Fruit fly (Drosophila melanogaster) whole organism, embryonic: ENCODE results near the gene Kdm2.

Experiments used
- B-H2 ChIP-seq: fragments of 200-800 bp; sonication (Bioruptor generic); optimal IDR thresholded peaks from 2 replicates; lab custom pipeline; 2018; ENCODE audit warnings: missing biosample characterization, mild to moderate bottlenecking, missing genetic modification characterization
- CG10321 ChIP-seq: fragments of 200-800 bp; sonication (Bioruptor generic); IDR thresholded peaks from 2 replicates; pipeline ENCODE4 v1.3.6; 2022; ENCODE audit warnings: missing biosample characterization, missing genetic modification characterization
- CG10979 ChIP-seq: fragments of 200-800 bp; sonication (Bioruptor generic); optimal IDR thresholded peaks from 2 replicates; lab custom pipeline; 2018; ENCODE audit warnings: missing biosample characterization, mild to moderate bottlenecking, missing genetic modification characterization, moderate library complexity
- CG11456 ChIP-seq: fragments of 200-800 bp; sonication (Bioruptor generic); IDR thresholded peaks from 3 replicates; pipeline ENCODE4 v1.3.6; 2022; ENCODE audit warnings: missing biosample characterization, missing genetic modification characterization
- CG11696 ChIP-seq: fragments of 200-800 bp; sonication (Bioruptor generic); IDR thresholded peaks from 2 replicates; pipeline ENCODE4 v1.3.6; 2022; ENCODE audit warnings: missing biosample characterization, missing genetic modification characterization
- CG13287 ChIP-seq: fragments of 200-800 bp; sonication (Bioruptor generic); IDR thresholded peaks from 2 replicates; pipeline ENCODE4 v1.3.6; 2022; ENCODE audit warnings: missing biosample characterization, missing genetic modification characterization; ENCODE audit not compliant: partially characterized antibody
- CG14860 ChIP-seq: fragments of 200-800 bp; sonication (Bioruptor generic); IDR thresholded peaks from 3 replicates; pipeline ENCODE4 v1.3.6; 2022; ENCODE audit warnings: missing biosample characterization, missing genetic modification characterization; ENCODE audit not compliant: partially characterized antibody
- CG15479 ChIP-seq: fragments of 200-800 bp; sonication (Bioruptor generic); optimal IDR thresholded peaks from 3 replicates; lab custom pipeline; 2019; ENCODE audit warnings: missing biosample characterization, mild to moderate bottlenecking, missing genetic modification characterization, moderate library complexity
- CG17612 ChIP-seq: fragments of 200-800 bp; sonication (Bioruptor generic); IDR thresholded peaks from 2 replicates; pipeline ENCODE4 v1.3.6; 2022; ENCODE audit warnings: missing biosample characterization, missing genetic modification characterization
- CG17802 ChIP-seq: fragments of 200-800 bp; sonication (Bioruptor generic); optimal IDR thresholded peaks from 2 replicates; lab custom pipeline; 2018; ENCODE audit warnings: missing biosample characterization, mild to moderate bottlenecking, missing genetic modification characterization, moderate library complexity
- CG18262 ChIP-seq: fragments of 200-800 bp; optimal IDR thresholded peaks from 3 replicates; lab custom pipeline; 2019; ENCODE audit warnings: missing biosample characterization, mild to moderate bottlenecking, missing genetic modification characterization, moderate library complexity
- CG2120 ChIP-seq: fragments of 200-800 bp; sonication (Bioruptor generic); optimal IDR thresholded peaks from 3 replicates; lab custom pipeline; 2016; ENCODE audit warnings: missing biosample characterization, missing genetic modification characterization
- CG31365 ChIP-seq: fragments of 200-800 bp; sonication (Bioruptor generic); optimal IDR thresholded peaks from 2 replicates; lab custom pipeline; 2018; ENCODE audit warnings: missing biosample characterization, mild to moderate bottlenecking, missing genetic modification characterization
- CG32532 ChIP-seq: fragments of 200-800 bp; sonication (Bioruptor generic); IDR thresholded peaks from 2 replicates; pipeline ENCODE4 v1.3.6; 2022; ENCODE audit warnings: missing biosample characterization, missing genetic modification characterization
- CG34224 ChIP-seq: fragments of 200-800 bp; sonication (Bioruptor generic); IDR thresholded peaks from 3 replicates; pipeline ENCODE4 v1.3.6; 2022; ENCODE audit warnings: missing biosample characterization, missing genetic modification characterization; ENCODE audit not compliant: partially characterized antibody
- CG5245 ChIP-seq: fragments of 200-800 bp; sonication (Bioruptor generic); optimal IDR thresholded peaks from 3 replicates; lab custom pipeline; 2016; ENCODE audit warnings: missing biosample characterization, missing genetic modification characterization
- CG5953 ChIP-seq: fragments of 200-800 bp; sonication (Bioruptor generic); IDR thresholded peaks from 2 replicates; pipeline ENCODE4 v1.3.6; 2022; ENCODE audit warnings: missing biosample characterization, missing genetic modification characterization
- CG6813 ChIP-seq: fragments of 200-800 bp; sonication (Bioruptor generic); optimal IDR thresholded peaks from 2 replicates; lab custom pipeline; 2017; ENCODE audit warnings: missing biosample characterization, missing genetic modification characterization, mild to moderate bottlenecking, moderate library complexity, missing genetic modification reagents
- CG7372 ChIP-seq: fragments of 200-800 bp; sonication (Bioruptor generic); IDR thresholded peaks from 2 replicates; pipeline ENCODE4 v1.3.6; 2022; ENCODE audit warnings: missing biosample characterization, missing genetic modification characterization
- CG7745 ChIP-seq: fragments of 200-800 bp; sonication (Bioruptor generic); optimal IDR thresholded peaks from 2 replicates; lab custom pipeline; 2018; ENCODE audit warnings: missing biosample characterization, mild to moderate bottlenecking, missing genetic modification characterization, moderate library complexity
- CkIIα-i1 ChIP-seq: fragments of 200-800 bp; sonication (Bioruptor generic); IDR thresholded peaks from 2 replicates; pipeline ENCODE4 v1.3.6; 2022; ENCODE audit warnings: missing biosample characterization, missing genetic modification characterization
- CrebB ChIP-seq: fragments of 200-800 bp; sonication (Bioruptor generic); optimal IDR thresholded peaks from 3 replicates; lab custom pipeline; 2018; ENCODE audit warnings: missing biosample characterization, mild to moderate bottlenecking, missing genetic modification characterization
- Dip2 ChIP-seq: fragments of 200-800 bp; sonication (Bioruptor generic); IDR thresholded peaks from 2 replicates; pipeline ENCODE4 v1.3.6; 2022; ENCODE audit warnings: missing biosample characterization, missing genetic modification characterization
- Hr39 ChIP-seq: fragments of >200 bp; optimal IDR thresholded peaks from 2 replicates; lab custom pipeline; 2017
- MBD-R2 ChIP-seq: fragments of 200-800 bp; sonication (Bioruptor generic); IDR thresholded peaks from 2 replicates; pipeline ENCODE4 v1.3.6; 2022; ENCODE audit warnings: missing biosample characterization, missing genetic modification characterization
- Meics ChIP-seq: fragments of 200-800 bp; sonication (Bioruptor generic); optimal IDR thresholded peaks from 2 replicates; lab custom pipeline; 2017; ENCODE audit warnings: missing biosample characterization, mild to moderate bottlenecking, missing genetic modification characterization
- Mrtf ChIP-seq: fragments of 200-800 bp; sonication (Bioruptor generic); IDR thresholded peaks from 3 replicates; pipeline ENCODE4 v1.3.6; 2022; ENCODE audit warnings: missing biosample characterization, missing genetic modification characterization
- Myb ChIP-seq: fragments of 200-800 bp; sonication (Bioruptor generic); optimal IDR thresholded peaks from 2 replicates; lab custom pipeline; 2016; ENCODE audit warnings: missing biosample characterization, missing genetic modification characterization
- Nf-YB ChIP-seq: fragments of 200-800 bp; sonication (Bioruptor generic); optimal IDR thresholded peaks from 3 replicates; lab custom pipeline; 2019; ENCODE audit warnings: missing biosample characterization, mild to moderate bottlenecking, missing genetic modification characterization, moderate library complexity
- Six4 ChIP-seq: fragments of 200-800 bp; sonication (Bioruptor generic); optimal IDR thresholded peaks from 2 replicates; lab custom pipeline; 2016; ENCODE audit warnings: missing biosample characterization, missing genetic modification characterization
- Spps ChIP-seq: fragments of 200-800 bp; sonication (Bioruptor generic); optimal IDR thresholded peaks from 2 replicates; lab custom pipeline; 2018; ENCODE audit warnings: missing biosample characterization, mild to moderate bottlenecking, missing genetic modification characterization
- TFAM ChIP-seq: fragments of 200-800 bp; sonication (Bioruptor generic); optimal IDR thresholded peaks from 2 replicates; lab custom pipeline; 2017; ENCODE audit warnings: missing biosample characterization, missing genetic modification characterization, inconsistent platforms
- Trl ChIP-seq, 3 experiments: fragments of >200 bp in 2 of 3; fragments of 200-800 bp in 1 of 3; sonication (Bioruptor generic) in 1 of 3; optimal IDR thresholded peaks; 2 replicates in 1 of 3; 3 replicates in 2 of 3; lab custom pipeline; 2016 to 2017; ENCODE audit warnings: missing biosample characterization in 1 of 3, missing genetic modification characterization in 1 of 3
- bsh ChIP-seq, 2 experiments: fragments of 200-800 bp; sonication (Bioruptor generic); optimal IDR thresholded peaks; 2 replicates each; lab custom pipeline; 2017 to 2018; ENCODE audit warnings: mild to moderate bottlenecking in 2 of 2, missing biosample characterization in 2 of 2, missing genetic modification characterization in 2 of 2, moderate library complexity in 1 of 2
- crp ChIP-seq, 2 experiments: fragments of 200-800 bp; sonication (Bioruptor generic); optimal IDR thresholded peaks; 2 replicates in 1 of 2; 3 replicates in 1 of 2; lab custom pipeline; 2017; ENCODE audit warnings: missing biosample characterization in 2 of 2, missing genetic modification characterization in 2 of 2, mild to moderate bottlenecking in 1 of 2, moderate library complexity in 1 of 2
- dan ChIP-seq: fragments of 200-800 bp; sonication (Bioruptor generic); IDR thresholded peaks from 2 replicates; pipeline ENCODE4 v1.3.6; 2022; ENCODE audit warnings: missing biosample characterization, missing genetic modification characterization
- disco-r ChIP-seq: fragments of 200-800 bp; sonication (Bioruptor generic); optimal IDR thresholded peaks from 2 replicates; lab custom pipeline; 2016; ENCODE audit warnings: missing biosample characterization, missing genetic modification characterization
- dpn ChIP-seq, 2 experiments: fragments of 200-800 bp; sonication (Bioruptor generic); optimal IDR thresholded peaks; 3 replicates each; lab custom pipeline; 2016; ENCODE audit warnings: missing biosample characterization in 2 of 2, missing genetic modification characterization in 2 of 2
- emc ChIP-seq: fragments of 200-800 bp; sonication (Bioruptor generic); optimal IDR thresholded peaks from 2 replicates; lab custom pipeline; 2016; ENCODE audit warnings: missing biosample characterization, missing genetic modification characterization
- gce ChIP-seq: fragments of 200-800 bp; sonication (Bioruptor generic); IDR thresholded peaks from 3 replicates; pipeline ENCODE4 v1.3.6; 2022; ENCODE audit warnings: missing biosample characterization, missing genetic modification characterization
- ind ChIP-seq: fragments of 200-800 bp; sonication (Bioruptor generic); optimal IDR thresholded peaks from 3 replicates; lab custom pipeline; 2016; ENCODE audit warnings: missing biosample characterization, missing genetic modification characterization
- lilli ChIP-seq: fragments of 200-800 bp; sonication (Bioruptor generic); optimal IDR thresholded peaks from 3 replicates; lab custom pipeline; 2016; ENCODE audit warnings: missing biosample characterization, missing genetic modification characterization
- lmd ChIP-seq: fragments of 200-800 bp; sonication (Bioruptor generic); IDR thresholded peaks from 2 replicates; pipeline ENCODE4 v1.3.6; 2022; ENCODE audit warnings: missing biosample characterization, missing genetic modification characterization
- lola ChIP-seq, 3 experiments: fragments of >200 bp in 2 of 3; fragments of 200-800 bp in 1 of 3; sonication (Bioruptor generic) in 1 of 3; optimal IDR thresholded peaks; 2 replicates each; lab custom pipeline; 2017 to 2019; ENCODE audit warnings: missing biosample characterization in 3 of 3, missing genetic modification characterization in 3 of 3, mild to moderate bottlenecking in 1 of 3, moderate library complexity in 1 of 3
- nau ChIP-seq: fragments of 200-800 bp; sonication (Bioruptor generic); optimal IDR thresholded peaks from 3 replicates; lab custom pipeline; 2017; ENCODE audit warnings: missing biosample characterization, mild to moderate bottlenecking, missing genetic modification characterization, missing genetic modification reagents
- phol ChIP-seq: fragments of 200-800 bp; sonication (Bioruptor generic); optimal IDR thresholded peaks from 3 replicates; lab custom pipeline; 2018; ENCODE audit warnings: missing biosample characterization, mild to moderate bottlenecking, missing genetic modification characterization, moderate library complexity
- sisA ChIP-seq: fragments of 200-800 bp; sonication (Bioruptor generic); IDR thresholded peaks from 2 replicates; pipeline ENCODE4 v1.3.6; 2022; ENCODE audit warnings: missing biosample characterization, missing genetic modification characterization
- tin ChIP-seq: fragments of 200-800 bp; sonication (Bioruptor generic); optimal IDR thresholded peaks from 3 replicates; lab custom pipeline; 2016; ENCODE audit warnings: missing biosample characterization, missing genetic modification characterization
- tna ChIP-seq: fragments of 200-800 bp; sonication (Bioruptor generic); IDR thresholded peaks from 2 replicates; pipeline ENCODE4 v1.3.6; 2022; ENCODE audit warnings: missing biosample characterization, missing genetic modification characterization; ENCODE audit not compliant: partially characterized antibody
- tx ChIP-seq: fragments of 200-800 bp; sonication (Bioruptor generic); optimal IDR thresholded peaks from 2 replicates; lab custom pipeline; 2016; ENCODE audit warnings: missing biosample characterization, missing genetic modification characterization
- zfh1 ChIP-seq: fragments of 200-800 bp; sonication (Bioruptor generic); IDR thresholded peaks from 3 replicates; pipeline ENCODE4 v1.3.6; 2022; ENCODE audit warnings: missing biosample characterization, missing genetic modification characterization

Gene Kdm2

dm6 chr3R:9085306-9085705 is 33.0 kb downstream of the Kdm2 start (continued):
- peak; percentile 48 for TF ChIP-seq CG2120 (GFP tag; lab: Kevin White, UChicago)
- TF ChIP-seq B-H2 (GFP tag; lab: Kevin White, UChicago): no peak
- 0 out of 3 replicates have a peak, but pooled peaks have one; percentile 16 for TF ChIP-seq Mrtf (GFP tag; lab: Robert Waterston, UW)
- peak; percentile 48; the same call in 1 of the 2 replicates for TF ChIP-seq sisA (GFP tag; lab: Robert Waterston, UW)
- TF ChIP-seq CG10979: peak; percentile 48
- no peak for TF ChIP-seq CG34224 (GFP tag; lab: Robert Waterston, UW)
- TF ChIP-seq CG11696 (GFP tag; lab: Robert Waterston, UW): no peak
- no peak for TF ChIP-seq CG10321 (GFP tag; lab: Robert Waterston, UW)
- TF ChIP-seq CG13287 (GFP tag; lab: Robert Waterston, UW): no peak
- TF ChIP-seq Spps (tag; lab: Kevin White, UChicago): no peak
- TF ChIP-seq CG15479: no peak
- no peak for TF ChIP-seq Hr39 (lab: Kevin White, UChicago)
- no peak for TF ChIP-seq CG17612 (GFP tag; lab: Robert Waterston, UW)
- peak; percentile 34 for TF ChIP-seq CG18262 (tag; lab: Kevin White, UChicago)
- TF ChIP-seq ind (GFP tag; lab: Kevin White, UChicago): peak; percentile 28
- TF ChIP-seq CG6813: no peak
- peak; percentile 4 for TF ChIP-seq Myb
- TF ChIP-seq Nf-YB (GFP tag; lab: Kevin White, UChicago): no peak
- no peak for TF ChIP-seq CrebB (tag; lab: Kevin White, UChicago)
- peak; percentile 25; the same call in 1 of the 2 replicates for TF ChIP-seq lmd (GFP tag; lab: Robert Waterston, UW)
- peak; percentile 43 for TF ChIP-seq Meics
- TF ChIP-seq bsh (GFP tag; optimal IDR thresholded peaks at IDR 0.05; lab: Kevin White, UChicago): peak in 1 of 2 experiments; percentile 36
- no peak for TF ChIP-seq disco-r
- no peak for TF ChIP-seq Dip2 (GFP tag; lab: Robert Waterston, UW)
- no peak for TF ChIP-seq CG17802 (tag; lab: Kevin White, UChicago)
- no peak for TF ChIP-seq lola (GFP tag; optimal IDR thresholded peaks at IDR 0.05; lab: Kevin White, UChicago)
- TF ChIP-seq tin (GFP tag; lab: Kevin White, UChicago): peak; percentile 41
- no peak for TF ChIP-seq nau (GFP tag; lab: Kevin White, UChicago)
- peak; percentile 23 for TF ChIP-seq phol (tag; lab: Kevin White, UChicago)
- no peak for TF ChIP-seq emc (GFP tag; lab: Kevin White, UChicago)
- no peak for TF ChIP-seq CG5245
- TF ChIP-seq zfh1 (GFP tag; lab: Robert Waterston, UW): 0 out of 3 replicates have a peak, but pooled peaks have one; percentile 21
- no peak for TF ChIP-seq MBD-R2 (GFP tag; lab: Robert Waterston, UW)
- TF ChIP-seq dan (GFP tag; lab: Robert Waterston, UW): no peak
- no peak for TF ChIP-seq CG7745 (tag; lab: Kevin White, UChicago)
- no peak for TF ChIP-seq CkIIα-i1 (GFP tag; lab: Robert Waterston, UW)
- no peak for TF ChIP-seq tna (GFP tag; lab: Robert Waterston, UW)
- TF ChIP-seq TFAM (GFP tag; lab: Kevin White, UChicago): no peak
- no peak for TF ChIP-seq Trl (optimal IDR thresholded peaks at IDR 0.05; lab: Kevin White, UChicago)
- TF ChIP-seq Trl (GFP tag; optimal IDR thresholded peaks at IDR 0.05; lab: Kevin White, UChicago): peak; percentile 13
- TF ChIP-seq CG14860 (GFP tag; lab: Robert Waterston, UW): no peak
- 0 out of 2 replicates have a peak, but pooled peaks have one; percentile 14 for TF ChIP-seq CG32532 (GFP tag; lab: Robert Waterston, UW)
- TF ChIP-seq CG7372 (GFP tag; lab: Robert Waterston, UW): no peak
- TF ChIP-seq crp (GFP tag; optimal IDR thresholded peaks at IDR 0.05; lab: Kevin White, UChicago): no peak
- TF ChIP-seq CG31365 (tag; lab: Kevin White, UChicago): no peak
- TF ChIP-seq CG11456 (GFP tag; lab: Robert Waterston, UW): no peak
- TF ChIP-seq CG5953: no peak
- TF ChIP-seq gce: no peak
- TF ChIP-seq Six4: peak; percentile 10
- peak; percentile 43 for TF ChIP-seq lilli (GFP tag; lab: Kevin White, UChicago)
- TF ChIP-seq dpn (GFP tag; optimal IDR thresholded peaks at IDR 0.05; lab: Kevin White, UChicago): peak in 1 of 2 experiments; percentile 13
- no peak for TF ChIP-seq tx
